Fruit fly (Drosophila melanogaster): ENCODE data around the gene ush.

ush gene

DNA sequence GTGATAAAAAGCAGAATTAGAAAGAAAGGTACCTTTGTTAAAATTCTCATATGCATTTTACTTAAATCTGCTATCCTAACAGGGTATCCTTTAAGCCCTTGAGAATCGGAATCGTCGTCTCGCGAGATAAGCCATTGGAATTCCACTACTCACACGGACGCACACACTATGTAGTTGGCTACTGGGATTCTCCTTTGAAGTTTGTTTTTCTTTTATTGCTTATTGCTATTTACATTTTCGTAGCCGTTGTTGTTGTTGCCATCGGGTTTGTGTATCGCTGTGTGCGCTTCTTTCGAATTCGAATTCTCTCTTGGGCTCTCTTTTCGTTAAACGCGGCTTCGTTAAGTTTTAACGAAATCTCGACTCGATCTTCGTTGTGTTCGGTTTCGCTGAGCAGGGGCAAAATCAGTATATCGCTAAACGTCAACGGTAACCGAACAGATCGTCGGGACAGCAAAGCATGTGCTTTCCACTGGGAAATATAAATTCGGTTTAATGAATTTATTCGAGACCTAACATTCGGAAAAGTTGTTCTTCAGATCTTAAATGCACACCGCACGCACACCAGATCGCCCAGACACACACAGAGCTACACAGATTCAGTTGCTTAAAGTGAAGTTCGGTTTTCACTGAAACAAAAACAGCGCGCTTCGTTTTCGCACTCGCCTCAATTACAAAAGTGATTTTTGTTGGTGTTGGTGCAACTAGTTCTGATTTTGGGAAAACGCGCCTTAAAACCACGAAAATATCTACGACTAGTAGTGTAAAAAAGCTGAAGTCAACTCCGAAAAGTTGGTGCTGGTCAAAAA, 45.0 kb upstream of the ush start, which contains the start of gene ex (continued):
- peak; percentile 32 for TF ChIP-seq fd59A (GFP tag; optimal IDR thresholded peaks at IDR 0.05)
- TF ChIP-seq CG3919 (GFP tag; optimal IDR thresholded peaks at IDR 0.05): peak; percentile 38
- peak; percentile 40 for TF ChIP-seq Met (GFP tag; optimal IDR thresholded peaks at IDR 0.05)
- peak; percentile 21 for TF ChIP-seq OdsH (GFP tag; optimal IDR thresholded peaks at IDR 0.05)
- TF ChIP-seq CG9139 (GFP tag; optimal IDR thresholded peaks at IDR 0.05): peak; percentile 78
- TF ChIP-seq Sox15 (GFP tag; optimal IDR thresholded peaks at IDR 0.05): no peak
- TF ChIP-seq CG10631 (GFP tag; optimal IDR thresholded peaks at IDR 0.05): peak; percentile 17
- peak; percentile 72; the same call in 2 of the 3 replicates for TF ChIP-seq eg (GFP tag; IDR thresholded peaks at IDR 0.05)
- TF ChIP-seq Ets96B (tag; optimal IDR thresholded peaks at IDR 0.05): peak; percentile 46
- peak; percentile 76; the same call in 2 of the 3 replicates for TF ChIP-seq CG8119 (GFP tag; IDR thresholded peaks at IDR 0.05)
- peak; percentile 65 for TF ChIP-seq CG1621 (tag; optimal IDR thresholded peaks at IDR 0.05)
- TF ChIP-seq achi (GFP tag; optimal IDR thresholded peaks at IDR 0.05): peak; percentile 55
- TF ChIP-seq vri (GFP tag; optimal IDR thresholded peaks at IDR 0.05): peak; percentile 41
- TF ChIP-seq net (GFP tag; optimal IDR thresholded peaks at IDR 0.05): peak; percentile 33
- TF ChIP-seq Hr38 (GFP tag; optimal IDR thresholded peaks at IDR 0.05): no peak
- peak; percentile 11 for TF ChIP-seq esn (GFP tag; optimal IDR thresholded peaks at IDR 0.05)
- peak; percentile 71 to 75 for TF ChIP-seq ss (GFP tag; optimal IDR thresholded peaks at IDR 0.05)
- TF ChIP-seq pdm3 (GFP tag; optimal IDR thresholded peaks at IDR 0.05): peak; percentile 17
- TF ChIP-seq Ets21C (GFP tag; optimal IDR thresholded peaks at IDR 0.05): no peak
- peak; percentile 57 for TF ChIP-seq CG10669 (GFP tag; optimal IDR thresholded peaks at IDR 0.05)

DNA sequence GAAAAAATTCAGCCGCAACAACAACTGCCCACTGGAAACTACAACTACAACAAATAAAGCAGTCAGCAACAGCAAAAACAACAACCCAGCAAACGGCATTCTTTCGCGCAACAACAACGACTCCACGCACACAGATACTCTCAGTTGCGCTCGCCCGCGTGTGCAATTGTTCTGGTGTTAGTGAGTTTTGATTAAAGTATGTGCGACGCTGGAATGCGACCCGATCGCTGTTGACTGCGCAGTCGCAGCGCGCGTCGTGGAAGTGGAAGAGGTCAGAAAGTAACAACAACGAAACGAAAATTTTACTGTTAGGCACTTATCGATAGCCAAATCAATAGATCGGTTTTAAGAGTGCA, 44.4 kb upstream of the ush start:
- TF ChIP-seq svp (GFP tag) (peak; percentile 73), fd59A (GFP tag; optimal IDR thresholded peaks at IDR 0.05) (no peak), dsx (GFP tag; optimal IDR thresholded peaks at IDR 0.05; ENCODE audit: poor library complexity, severe bottlenecking) (no peak), CG11294 (GFP tag; IDR thresholded peaks at IDR 0.05) (no peak)

DNA sequence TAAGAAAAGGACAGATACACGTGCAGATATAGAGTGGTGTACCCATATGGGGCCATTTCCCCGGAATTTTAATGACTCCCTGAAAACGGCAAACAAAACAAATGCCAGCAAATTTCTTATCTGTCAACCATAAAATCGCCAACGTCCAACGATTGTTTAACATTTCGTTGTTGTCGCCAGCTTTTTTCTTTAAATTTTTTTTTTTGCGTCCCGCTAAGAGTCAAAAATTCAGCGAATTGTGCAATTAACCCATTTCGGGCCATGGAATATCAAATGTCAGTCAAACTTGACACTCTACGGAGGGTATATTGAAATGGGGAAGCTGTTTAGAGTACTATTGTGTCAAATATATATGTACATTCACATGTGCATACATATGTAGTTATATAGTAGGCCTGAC, 43.9 kb upstream of the ush start:
- no peak for TF ChIP-seq CG6792 (GFP tag; optimal IDR thresholded peaks at IDR 0.05)
- TF ChIP-seq Eip78C (GFP tag): peak; percentile 3
- peak; percentile 48 for TF ChIP-seq vri (GFP tag; optimal IDR thresholded peaks at IDR 0.05)
- peak; percentile 64 for TF ChIP-seq svp (GFP tag)
- TF ChIP-seq CG10669 (GFP tag; optimal IDR thresholded peaks at IDR 0.05): no peak

dm6 chr2L:434439-434838, 41.6 kb upstream of the ush start:
- TF ChIP-seq eg (GFP tag; IDR thresholded peaks at IDR 0.05): no peak
- TF ChIP-seq ss (GFP tag; optimal IDR thresholded peaks at IDR 0.05): no peak
- no peak for TF ChIP-seq CG6854 (GFP tag; optimal IDR thresholded peaks at IDR 0.05)
- TF ChIP-seq CG10631 (GFP tag; optimal IDR thresholded peaks at IDR 0.05): no peak
- no peak for TF ChIP-seq CG6792 (GFP tag; optimal IDR thresholded peaks at IDR 0.05)
- TF ChIP-seq CG8632 (GFP tag; optimal IDR thresholded peaks at IDR 0.05): no peak
- no peak for TF ChIP-seq CG8319 (GFP tag; optimal IDR thresholded peaks at IDR 0.05)
- no peak for TF ChIP-seq CG9139 (GFP tag; optimal IDR thresholded peaks at IDR 0.05)
- TF ChIP-seq CG6276 (GFP tag; optimal IDR thresholded peaks at IDR 0.05): no peak
- TF ChIP-seq topi (GFP tag; optimal IDR thresholded peaks at IDR 0.05): no peak
- TF ChIP-seq Blimp-1 (GFP tag; optimal IDR thresholded peaks at IDR 0.05): no peak
- TF ChIP-seq net (GFP tag; optimal IDR thresholded peaks at IDR 0.05): no peak

dm6 chr2L:435311-435806, 40.7 kb upstream of the ush start:
- peak; percentile 31 for TF ChIP-seq CG11762 (GFP tag; optimal IDR thresholded peaks at IDR 0.05; ENCODE audit: insufficient read depth)
- peak; percentile 1 for TF ChIP-seq Sox102F (GFP tag; optimal IDR thresholded peaks at IDR 0.05)
- TF ChIP-seq CG15336 (GFP tag; IDR thresholded peaks at IDR 0.05): peak; percentile 92
- TF ChIP-seq Sox15 (GFP tag; optimal IDR thresholded peaks at IDR 0.05): no peak
- peak; percentile 83 for TF ChIP-seq CG32006 (GFP tag; optimal IDR thresholded peaks at IDR 0.05)
- TF ChIP-seq CG8119 (GFP tag; IDR thresholded peaks at IDR 0.05): peak; percentile 84
- TF ChIP-seq fd85E (GFP tag; optimal IDR thresholded peaks at IDR 0.05): no peak
- peak; percentile 24 for TF ChIP-seq dac (GFP tag; optimal IDR thresholded peaks at IDR 0.05)
- TF ChIP-seq acj6 (GFP tag; optimal IDR thresholded peaks at IDR 0.05): peak; percentile 61
- TF ChIP-seq CG10669 (GFP tag; optimal IDR thresholded peaks at IDR 0.05): peak; percentile 25
- TF ChIP-seq CG6276 (GFP tag; optimal IDR thresholded peaks at IDR 0.05): peak; percentile 60
- no peak for TF ChIP-seq Smox (GFP tag; optimal IDR thresholded peaks at IDR 0.05)
- peak; percentile 37 for TF ChIP-seq Met (GFP tag; optimal IDR thresholded peaks at IDR 0.05)
- no peak for TF ChIP-seq CG16779 (tag; optimal IDR thresholded peaks at IDR 0.05)
- peak; percentile 59 for TF ChIP-seq CG3919 (GFP tag; optimal IDR thresholded peaks at IDR 0.05)
- peak; percentile 25 for TF ChIP-seq topi (GFP tag; optimal IDR thresholded peaks at IDR 0.05)
- TF ChIP-seq ss (GFP tag; optimal IDR thresholded peaks at IDR 0.05): peak in 1 of 2 experiments; percentile 1
- no peak for TF ChIP-seq Hr39 (GFP tag; optimal IDR thresholded peaks at IDR 0.05)
- TF ChIP-seq Eip78C (GFP tag): peak; percentile 82
